Worm (Caenorhabditis elegans) whole organism, young adult: ENCODE measurements around the gene F55A11.4.

Source experiments
- B0019.2 ChIP-seq: fragments of 200-800 bp; sonication (Bioruptor generic); conservative IDR thresholded peaks from 2 replicates; pipeline ENCODE4 v1.3.6; 2022; ENCODE audit warnings: missing genetic modification reagents, missing genetic modification characterization, missing compliant biosample characterization
- C06A6.2 ChIP-seq: fragments of 200-800 bp; sonication (Bioruptor generic); conservative IDR thresholded peaks from 2 replicates; pipeline ENCODE4 v1.3.6; 2022; ENCODE audit warnings: missing genetic modification characterization, missing compliant biosample characterization
- D2030.7 ChIP-seq: fragments of 200-800 bp; sonication (Bioruptor generic); IDR thresholded peaks from 2 replicates; pipeline ENCODE4 v1.3.6; 2022; ENCODE audit warnings: missing genetic modification reagents, missing genetic modification characterization, missing compliant biosample characterization
- F22D6.2 ChIP-seq: sonication (generic microtip); optimal IDR thresholded peaks from 2 replicates; lab custom pipeline; 2016; ENCODE audit warnings: mild to moderate bottlenecking, missing genetic modification characterization, missing compliant biosample characterization
- K11D2.4 ChIP-seq: fragments of 200-800 bp; sonication (Bioruptor generic); IDR thresholded peaks from 2 replicates; pipeline ENCODE4 v1.3.6; 2022; ENCODE audit warnings: missing genetic modification reagents, missing genetic modification characterization, missing compliant biosample characterization
- K12H6.12 ChIP-seq: fragments of 200-800 bp; sonication (Bioruptor generic); optimal IDR thresholded peaks from 2 replicates; lab custom pipeline; 2018; ENCODE audit warnings: mild to moderate bottlenecking, missing genetic modification characterization, missing compliant biosample characterization
- Y53G8AR.9 ChIP-seq: fragments of 200-800 bp; sonication (Bioruptor generic); conservative IDR thresholded peaks from 2 replicates; pipeline ENCODE4 v1.3.6; 2022; ENCODE audit warnings: missing genetic modification reagents, missing genetic modification characterization, missing compliant biosample characterization
- Y56A3A.18 ChIP-seq: fragments of 200-800 bp; sonication (Bioruptor generic); IDR thresholded peaks from 2 replicates; pipeline ENCODE4 v1.3.6; 2022; ENCODE audit warnings: missing genetic modification reagents, missing genetic modification characterization, missing compliant biosample characterization
- Y79H2A.3 ChIP-seq: fragments of 200-800 bp; sonication (Bioruptor generic); conservative IDR thresholded peaks from 2 replicates; pipeline ENCODE4 v1.3.6; 2022; ENCODE audit warnings: missing genetic modification reagents, missing genetic modification characterization, missing compliant biosample characterization
- akir-1 ChIP-seq: fragments of 200-800 bp; sonication (Bioruptor generic); optimal IDR thresholded peaks from 2 replicates; lab custom pipeline; 2018; ENCODE audit warnings: mild to moderate bottlenecking, missing genetic modification characterization, moderate library complexity, missing compliant biosample characterization
- aptf-2 ChIP-seq: fragments of 200-800 bp; sonication (Bioruptor generic); conservative IDR thresholded peaks from 2 replicates; pipeline ENCODE4 v1.3.6; 2022; ENCODE audit warnings: missing genetic modification reagents, missing genetic modification characterization, missing compliant biosample characterization
- atf-7 ChIP-seq: sonication (generic microtip); optimal IDR thresholded peaks from 2 replicates; lab custom pipeline; 2017; ENCODE audit warnings: mild to moderate bottlenecking, missing genetic modification characterization, missing compliant biosample characterization
- attf-3 ChIP-seq: fragments of 200-800 bp; sonication (Bioruptor generic); conservative IDR thresholded peaks from 2 replicates; pipeline ENCODE4 v1.3.6; 2022; ENCODE audit warnings: missing genetic modification reagents, missing genetic modification characterization, missing compliant biosample characterization
- bed-1 ChIP-seq: fragments of 200-800 bp; sonication (Bioruptor generic); IDR thresholded peaks from 2 replicates; pipeline ENCODE4 v1.3.6; 2022; ENCODE audit warnings: missing genetic modification reagents, missing genetic modification characterization, missing compliant biosample characterization
- cebp-1 ChIP-seq, 2 experiments: fragments of 200-800 bp in 1 of 2; sonication (Bioruptor generic) in 1 of 2; sonication (generic microtip) in 1 of 2; IDR thresholded peaks in 1 of 2; optimal IDR thresholded peaks in 1 of 2; 2 replicates each; pipeline versions ENCODE4 v1.3.6 to Lab custom; 2017 to 2022; ENCODE audit warnings: missing compliant biosample characterization in 2 of 2, missing genetic modification characterization in 2 of 2, mild to moderate bottlenecking in 1 of 2, missing genetic modification reagents in 1 of 2, moderate library complexity in 1 of 2
- ceh-58 ChIP-seq: fragments of 200-800 bp; sonication (Bioruptor generic); IDR thresholded peaks from 2 replicates; pipeline ENCODE4 v1.3.6; 2022; ENCODE audit warnings: missing genetic modification characterization, missing compliant biosample characterization
- ceh-91 ChIP-seq: fragments of 200-800 bp; sonication (Bioruptor generic); IDR thresholded peaks from 2 replicates; pipeline ENCODE4 v1.3.6; 2022; ENCODE audit warnings: missing genetic modification reagents, missing genetic modification characterization, missing compliant biosample characterization
- dox-1 ChIP-seq: fragments of 200-800 bp; sonication (Bioruptor generic); IDR thresholded peaks from 2 replicates; pipeline ENCODE4 v1.3.6; 2022; ENCODE audit warnings: missing genetic modification reagents, missing genetic modification characterization, missing compliant biosample characterization
- dpl-1 ChIP-seq: fragments of 150-350 bp; optimal IDR thresholded peaks from 2 replicates; lab custom pipeline; 2014; ENCODE audit warnings: missing biosample characterization, missing genetic modification reagents, missing genetic modification characterization
- efl-1 ChIP-seq: fragments of 150-350 bp; optimal IDR thresholded peaks from 2 replicates; lab custom pipeline; 2014; ENCODE audit warnings: missing biosample characterization, missing genetic modification reagents, missing genetic modification characterization
- egl-44 ChIP-seq: fragments of 200-800 bp; sonication (Bioruptor generic); IDR thresholded peaks from 2 replicates; pipeline ENCODE4 v1.3.6; 2022; ENCODE audit warnings: missing genetic modification reagents, missing genetic modification characterization, missing compliant biosample characterization
- egrh-3 ChIP-seq: fragments of 200-800 bp; sonication (Bioruptor generic); IDR thresholded peaks from 2 replicates; pipeline ENCODE4 v1.3.6; 2022; ENCODE audit warnings: missing genetic modification reagents, missing genetic modification characterization, missing compliant biosample characterization
- ekl-4 ChIP-seq: fragments of 200-800 bp; sonication (Bioruptor generic); IDR thresholded peaks from 2 replicates; pipeline ENCODE4 v1.3.6; 2022; ENCODE audit warnings: missing genetic modification reagents, missing genetic modification characterization, missing compliant biosample characterization
- ets-4 ChIP-seq: fragments of 200-800 bp; sonication (Bioruptor generic); optimal IDR thresholded peaks from 2 replicates; lab custom pipeline; 2018; ENCODE audit warnings: mild to moderate bottlenecking, missing genetic modification characterization, missing compliant biosample characterization
- hmg-1.2 ChIP-seq: fragments of 200-800 bp; sonication (Bioruptor generic); IDR thresholded peaks from 2 replicates; pipeline ENCODE4 v1.3.6; 2022; ENCODE audit warnings: missing genetic modification reagents, missing genetic modification characterization, missing compliant biosample characterization
- hrde-1 ChIP-seq: sonication (generic microtip); optimal IDR thresholded peaks from 2 replicates; lab custom pipeline; 2016; ENCODE audit warnings: missing genetic modification characterization, mild to moderate bottlenecking, missing compliant biosample characterization, moderate library complexity, missing genotype, missing genetic modification reagents, borderline replicate concordance
- lin-26 ChIP-seq: fragments of 200-800 bp; sonication (Bioruptor generic); IDR thresholded peaks from 2 replicates; pipeline ENCODE4 v1.3.6; 2022; ENCODE audit warnings: missing genetic modification reagents, missing genetic modification characterization, missing compliant biosample characterization
- lir-1 ChIP-seq: fragments of 200-800 bp; sonication (Bioruptor generic); conservative IDR thresholded peaks from 2 replicates; pipeline ENCODE4 v1.3.6; 2022; ENCODE audit warnings: missing genetic modification reagents, missing genetic modification characterization, missing compliant biosample characterization
- madf-3 ChIP-seq: fragments of 200-800 bp; sonication (Bioruptor generic); IDR thresholded peaks from 2 replicates; pipeline ENCODE4 v1.3.6; 2022; ENCODE audit warnings: missing genetic modification reagents, missing genetic modification characterization, missing compliant biosample characterization
- madf-6 ChIP-seq: fragments of 200-800 bp; sonication (Bioruptor generic); IDR thresholded peaks from 2 replicates; pipeline ENCODE4 v1.3.6; 2022; ENCODE audit warnings: missing genetic modification reagents, missing genetic modification characterization, missing compliant biosample characterization
- madf-8 ChIP-seq: fragments of 200-800 bp; sonication (Bioruptor generic); conservative IDR thresholded peaks from 2 replicates; pipeline ENCODE4 v1.3.6; 2022; ENCODE audit warnings: missing genetic modification reagents, missing genetic modification characterization, missing compliant biosample characterization
- mes-4 ChIP-seq: sonication (generic microtip); optimal IDR thresholded peaks from 2 replicates; lab custom pipeline; 2016; ENCODE audit warnings: missing genotype, missing genetic modification characterization, missing compliant biosample characterization
- mxl-1 ChIP-seq: sonication (generic microtip); optimal IDR thresholded peaks from 2 replicates; lab custom pipeline; 2016; ENCODE audit warnings: missing genetic modification characterization, missing compliant biosample characterization
- nfyb-1 ChIP-seq: fragments of 200-800 bp; sonication (Bioruptor generic); IDR thresholded peaks from 2 replicates; pipeline ENCODE4 v1.3.6; 2022; ENCODE audit warnings: missing genetic modification reagents, missing genetic modification characterization, missing compliant biosample characterization
- nhr-179 ChIP-seq: sonication (generic microtip); optimal IDR thresholded peaks from 2 replicates; lab custom pipeline; 2016; ENCODE audit warnings: mild to moderate bottlenecking, missing genetic modification characterization, missing compliant biosample characterization
- pbrm-1 ChIP-seq: fragments of 200-800 bp; sonication (Bioruptor generic); IDR thresholded peaks from 2 replicates; pipeline ENCODE4 v1.3.6; 2022; ENCODE audit warnings: missing genetic modification reagents, missing genetic modification characterization, missing compliant biosample characterization
- rcor-1 ChIP-seq: fragments of 200-800 bp; sonication (Bioruptor generic); IDR thresholded peaks from 2 replicates; pipeline ENCODE4 v1.3.6; 2022; ENCODE audit warnings: missing genetic modification reagents, missing genetic modification characterization, missing compliant biosample characterization
- repo-1 ChIP-seq: sonication (generic microtip); optimal IDR thresholded peaks from 2 replicates; lab custom pipeline; 2017; ENCODE audit warnings: mild to moderate bottlenecking, missing genetic modification characterization, missing compliant biosample characterization
- rpc-1 ChIP-seq, 2 experiments: fragments of 150-350 bp in 1 of 2; sonication (generic microtip) in 1 of 2; optimal IDR thresholded peaks; 2 replicates each; lab custom pipeline; 2014 to 2018; ENCODE audit warnings: missing biosample characterization in 1 of 2, missing genetic modification characterization in 1 of 2, missing genetic modification reagents in 1 of 2, missing genotype in 1 of 2
- tlf-1 ChIP-seq: fragments of 200-800 bp; sonication (Bioruptor generic); optimal IDR thresholded peaks from 2 replicates; lab custom pipeline; 2018; ENCODE audit warnings: mild to moderate bottlenecking, missing genetic modification characterization, missing compliant biosample characterization
- ztf-25 ChIP-seq: fragments of 200-800 bp; sonication (Bioruptor generic); IDR thresholded peaks from 2 replicates; pipeline ENCODE4 v1.3.6; 2022; ENCODE audit warnings: missing genetic modification reagents, missing genetic modification characterization, missing compliant biosample characterization

F55A11.4 gene

ce11 chrV:11815566-11815965 lies 45.3 kb downstream of the F55A11.4 start:
- TF ChIP-seq egrh-3 (GFP tag; lab: Robert Waterston, UW) (peak; percentile 22; the same call in 1 of the 2 replicates), akir-1 (GFP tag; lab: Kevin White, UChicago) (no peak), pbrm-1 (GFP tag; lab: Robert Waterston, UW) (no peak), efl-1 (GFP tag; lab: Kevin White, UChicago) (peak; percentile 21), madf-8 (GFP tag; lab: Robert Waterston, UW) (peak; percentile 62), ceh-58 (GFP tag; lab: Robert Waterston, UW) (no peak), madf-6 (GFP tag; lab: Robert Waterston, UW) (peak; percentile 82), madf-3 (no peak), aptf-2 (GFP tag; lab: Robert Waterston, UW) (no peak), ceh-91 (GFP tag; lab: Robert Waterston, UW) (peak; percentile 39; the same call in 1 of the 2 replicates), repo-1 (tag; lab: Kevin White, UChicago) (no peak), K12H6.12 (no peak), dpl-1 (GFP tag; lab: Kevin White, UChicago) (no peak), lir-1 (GFP tag; lab: Robert Waterston, UW) (no peak)

ce11 chrV:11817263-11817726 lies 47.0 kb downstream of the F55A11.4 start:
- no peak for TF ChIP-seq rcor-1 (GFP tag; lab: Robert Waterston, UW)
- TF ChIP-seq ceh-58 (GFP tag; lab: Robert Waterston, UW) = 0 out of 2 replicates have a peak, but pooled peaks have one; percentile 64
- TF ChIP-seq ets-4 (GFP tag; lab: Kevin White, UChicago) = no peak
- no peak for TF ChIP-seq ztf-25 (GFP tag; lab: Robert Waterston, UW)
- peak; percentile 16; the same call in 1 of the 2 replicates for TF ChIP-seq C06A6.2 (GFP tag; lab: Robert Waterston, UW)
- TF ChIP-seq ekl-4 = peak; percentile 29; the same call in 1 of the 2 replicates
- peak; percentile 66; the same call in 1 of the 2 replicates for TF ChIP-seq pbrm-1 (GFP tag; lab: Robert Waterston, UW)
- no peak for TF ChIP-seq hrde-1 (tag; lab: Kevin White, UChicago)
- no peak for TF ChIP-seq atf-7 (tag; lab: Kevin White, UChicago)
- no peak for TF ChIP-seq bed-1 (GFP tag; lab: Robert Waterston, UW)
- TF ChIP-seq D2030.7 (GFP tag; lab: Robert Waterston, UW) = no peak
- TF ChIP-seq madf-6 (GFP tag; lab: Robert Waterston, UW) = peak; percentile 59
- no peak for TF ChIP-seq attf-3 (GFP tag; lab: Robert Waterston, UW)
- peak; percentile 82 for TF ChIP-seq repo-1 (tag; lab: Kevin White, UChicago)
- peak; percentile 55 for TF ChIP-seq tlf-1 (GFP tag; lab: Kevin White, UChicago)
- no peak for TF ChIP-seq rpc-1 (optimal IDR thresholded peaks at IDR 0.05; lab: Kevin White, UChicago)
- TF ChIP-seq rpc-1 (tag; optimal IDR thresholded peaks at IDR 0.05; lab: Kevin White, UChicago) = no peak
- peak; percentile 91 for TF ChIP-seq Y53G8AR.9 (GFP tag; lab: Robert Waterston, UW)
- TF ChIP-seq Y79H2A.3 (GFP tag; lab: Robert Waterston, UW) = no peak
- TF ChIP-seq nhr-179 (tag; lab: Kevin White, UChicago) = no peak
- TF ChIP-seq B0019.2 (GFP tag; lab: Robert Waterston, UW) = no peak
- TF ChIP-seq Y56A3A.18 (GFP tag; lab: Robert Waterston, UW) = peak; percentile 91
- TF ChIP-seq F22D6.2 (tag; lab: Kevin White, UChicago) = no peak
- TF ChIP-seq akir-1 (GFP tag; lab: Kevin White, UChicago) = no peak
- TF ChIP-seq egl-44 (GFP tag; lab: Robert Waterston, UW) = peak; percentile 78
- peak; percentile 15; the same call in 1 of the 2 replicates for TF ChIP-seq hmg-1.2 (GFP tag; lab: Robert Waterston, UW)
- TF ChIP-seq cebp-1 (GFP tag; IDR thresholded peaks at IDR 0.05; lab: Robert Waterston, UW) = peak; percentile 43; the same call in 1 of the 2 replicates
- TF ChIP-seq cebp-1 (tag; optimal IDR thresholded peaks at IDR 0.05; lab: Kevin White, UChicago) = peak; percentile 30
- no peak for TF ChIP-seq mes-4 (tag; lab: Kevin White, UChicago)
- TF ChIP-seq lin-26 = peak; percentile 69; the same call in 1 of the 2 replicates
- no peak for TF ChIP-seq mxl-1 (tag; lab: Kevin White, UChicago)
- TF ChIP-seq K11D2.4 (GFP tag; lab: Robert Waterston, UW) = 0 out of 2 replicates have a peak, but pooled peaks have one; percentile 51
- TF ChIP-seq dox-1 (GFP tag; lab: Robert Waterston, UW) = peak; percentile 31; the same call in 1 of the 2 replicates
- no peak for TF ChIP-seq aptf-2 (GFP tag; lab: Robert Waterston, UW)
- peak; percentile 83 for TF ChIP-seq nfyb-1 (GFP tag; lab: Robert Waterston, UW)
